Worm (Caenorhabditis elegans) whole organism, L4/young adult: ENCODE measurements around the gene tin-9.2.

Experiments used
- W03F9.2 ChIP-seq: fragments of 150-350 bp; optimal IDR thresholded peaks from 2 replicates; lab custom pipeline; 2014; ENCODE audit warnings: missing biosample characterization, missing genetic modification characterization
- dao-5 ChIP-seq: sonication (generic microtip); optimal IDR thresholded peaks from 2 replicates; lab custom pipeline; 2016; ENCODE audit warnings: missing genotype, missing genetic modification characterization, moderate library complexity, missing compliant biosample characterization
- him-1 ChIP-seq: sonication (generic microtip); optimal IDR thresholded peaks from 2 replicates; lab custom pipeline; 2016; ENCODE audit warnings: missing genotype, missing genetic modification reagents, missing genetic modification characterization, missing compliant biosample characterization

DNA sequence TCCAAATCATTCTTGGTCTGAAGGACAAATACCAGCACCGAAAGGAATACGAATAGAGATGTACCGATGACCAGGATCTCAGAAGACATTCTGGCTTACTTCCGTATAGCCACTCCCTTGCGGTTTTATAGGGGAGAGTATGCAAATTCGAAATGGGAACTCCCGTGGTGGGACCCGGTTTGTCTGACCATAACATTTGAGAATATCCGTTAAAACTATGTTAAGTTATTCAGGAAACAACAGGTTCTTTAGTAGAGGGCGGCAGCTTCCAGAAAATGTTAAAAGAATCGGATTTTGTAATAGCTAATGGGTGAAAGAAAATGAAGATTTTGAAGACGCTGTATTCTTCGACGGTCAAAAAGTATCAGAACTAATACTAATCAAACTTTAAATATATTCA, 31.6 kb upstream of the tin-9.2 start, which contains the start of gene col-131:
- no peak for TF ChIP-seq W03F9.2
- TF ChIP-seq dao-5 (tag; lab: Kevin White, UChicago) = no peak
- no peak for TF ChIP-seq him-1
